Worm (Caenorhabditis elegans): Measurements from ENCODE around the gene itsn-1.

itsn-1 gene

ce11 chrIV:17093701-17094100 is 25.8 kb upstream of the itsn-1 start, which contains the start of gene Y116A8C.29:
Y116A8C.29 (plus strand) TSS chrIV:17094028.
- no peak for TF ChIP-seq mdt-29 (GFP tag; IDR thresholded peaks at IDR 0.05)
- TF ChIP-seq sdz-12 (GFP tag; optimal IDR thresholded peaks at IDR 0.05), result no peak
- no peak for TF ChIP-seq pqm-1 (tag; optimal IDR thresholded peaks at IDR 0.05)
- TF ChIP-seq lin-39 (tag; optimal IDR thresholded peaks at IDR 0.05), result no peak
- TF ChIP-seq unc-62 (GFP tag; optimal IDR thresholded peaks at IDR 0.05 in 1 of 2), result peak in 1 of 2 experiments; percentile 25
- no peak for TF ChIP-seq unc-62 (tag; optimal IDR thresholded peaks at IDR 0.05)
- no peak for TF ChIP-seq ceh-20 (GFP tag; IDR thresholded peaks at IDR 0.05)
- TF ChIP-seq arid-1 (GFP tag; conservative IDR thresholded peaks at IDR 0.05), result no peak
- no peak for TF ChIP-seq nhr-237 (tag; optimal IDR thresholded peaks at IDR 0.05)
- TF ChIP-seq vab-7 (GFP tag; IDR thresholded peaks at IDR 0.05), result no peak
- no peak for TF ChIP-seq R02D3.7 (tag; optimal IDR thresholded peaks at IDR 0.05)
- no peak for TF ChIP-seq dpl-1 (GFP tag; optimal IDR thresholded peaks at IDR 0.05)
- no peak for TF ChIP-seq aha-1 (tag)
- TF ChIP-seq hlh-11 (tag; optimal IDR thresholded peaks at IDR 0.05), result no peak
- peak; percentile 14 for TF ChIP-seq dve-1 (tag; optimal IDR thresholded peaks at IDR 0.05; ENCODE audit: insufficient read depth)
- TF ChIP-seq mxl-3 (GFP tag; optimal IDR thresholded peaks at IDR 0.05), result no peak
- TF ChIP-seq pha-4 (GFP tag; IDR thresholded peaks at IDR 0.05), result no peak
- peak; percentile 27 for TF ChIP-seq pha-4 (tag; optimal IDR thresholded peaks at IDR 0.05)
- no peak for TF ChIP-seq ces-1 (GFP tag; optimal IDR thresholded peaks at IDR 0.05)

- TF ChIP-seq ZK546.5 (tag; optimal IDR thresholded peaks at IDR 0.05) (no peak), lin-15B (tag; optimal IDR thresholded peaks at IDR 0.05) (no peak), ama-1 (optimal IDR thresholded peaks at IDR 0.05) (peak; percentile 32), mep-1 (tag; optimal IDR thresholded peaks at IDR 0.05) (no peak), lim-7 (GFP tag; IDR thresholded peaks at IDR 0.05) (no peak)
Measured at ce11 chrIV:17096168-17096567, 23.3 kb upstream of the itsn-1 start, which contains the start of gene Y116A8C.27. Y116A8C.27 (minus strand) TSS chrIV:17096268.

ce11 chrIV:17099113-17099512 is 20.4 kb upstream of the itsn-1 start:
- TF ChIP-seq ZK546.5 (tag; optimal IDR thresholded peaks at IDR 0.05) (no peak), Y75B8A.6 (GFP tag; IDR thresholded peaks at IDR 0.05) (no peak), nhr-42 (GFP tag; IDR thresholded peaks at IDR 0.05) (no peak), aha-1 (tag) (peak; percentile 48), nhr-111 (GFP tag; optimal IDR thresholded peaks at IDR 0.05) (no peak), T26A8.4 (GFP tag; IDR thresholded peaks at IDR 0.05) (no peak), lir-3 (tag; optimal IDR thresholded peaks at IDR 0.05) (no peak), mxl-2 (GFP tag; conservative IDR thresholded peaks at IDR 0.05) (no peak), hmg-1.1 (GFP tag; IDR thresholded peaks at IDR 0.05) (no peak), snpc-1.2 (GFP tag; IDR thresholded peaks at IDR 0.05) (0 out of 2 replicates have a peak, but pooled peaks have one; percentile 17), duxl-1 (tag; optimal IDR thresholded peaks at IDR 0.05; ENCODE audit: poor library complexity) (no peak), Y48G9A.11 (GFP tag; IDR thresholded peaks at IDR 0.05) (no peak)

- TF ChIP-seq lsy-2 (tag; optimal IDR thresholded peaks at IDR 0.05) (no peak), mxl-2 (GFP tag; conservative IDR thresholded peaks at IDR 0.05) (no peak), lir-3 (tag; optimal IDR thresholded peaks at IDR 0.05) (no peak), unc-62 (GFP tag; optimal IDR thresholded peaks at IDR 0.05 in 1 of 2) (no peak), unc-62 (tag; optimal IDR thresholded peaks at IDR 0.05) (no peak), daf-16 (GFP tag; optimal IDR thresholded peaks at IDR 0.05) (no peak), daf-16 (tag; optimal IDR thresholded peaks at IDR 0.05) (no peak), lin-38 (GFP tag; IDR thresholded peaks at IDR 0.05) (no peak), zfp-3 (GFP tag; conservative IDR thresholded peaks at IDR 0.05) (no peak), lin-39 (tag; optimal IDR thresholded peaks at IDR 0.05) (no peak), F44E2.7 (GFP tag; IDR thresholded peaks at IDR 0.05) (no peak), nhr-41 (GFP tag; IDR thresholded peaks at IDR 0.05) (no peak), T26A8.4 (GFP tag; IDR thresholded peaks at IDR 0.05) (no peak), lin-15B (tag; optimal IDR thresholded peaks at IDR 0.05) (no peak), fkh-10 (GFP tag; optimal IDR thresholded peaks at IDR 0.05) (no peak)
Measured at ce11 chrIV:17100148-17100547, 19.3 kb upstream of the itsn-1 start, which contains the start of gene bca-2. bca-2 (minus strand) TSS chrIV:17100248.

All from whole organism, L4 larva.